Worm (Caenorhabditis elegans) whole organism, early embryonic: ENCODE data around the gene stim-1.

Experiments used
- ama-1 ChIP-seq: fragments of 150-350 bp; optimal IDR thresholded peaks from 2 replicates; lab custom pipeline; 2014
- hnd-1 ChIP-seq: sonication (generic microtip); optimal IDR thresholded peaks from 2 replicates; lab custom pipeline; 2016; ENCODE audit warnings: missing genetic modification characterization, missing compliant biosample characterization

ce11 chrIII:422553-422952 is 4.0 kb upstream of the stim-1 start:
- TF ChIP-seq ama-1 (no peak), hnd-1 (tag; lab: Kevin White, UChicago) (no peak)
